Worm (Caenorhabditis elegans) whole organism, L4/young adult: ENCODE results near the gene C31H1.2.

Experiments
- W03F9.2 ChIP-seq: fragments of 150-350 bp; optimal IDR thresholded peaks from 2 replicates; lab custom pipeline; 2014; ENCODE audit warnings: missing biosample characterization, missing genetic modification characterization
- dao-5 ChIP-seq: sonication (generic microtip); optimal IDR thresholded peaks from 2 replicates; lab custom pipeline; 2016; ENCODE audit warnings: missing genotype, missing genetic modification characterization, moderate library complexity, missing compliant biosample characterization
- him-1 ChIP-seq: sonication (generic microtip); optimal IDR thresholded peaks from 2 replicates; lab custom pipeline; 2016; ENCODE audit warnings: missing genotype, missing genetic modification reagents, missing genetic modification characterization, missing compliant biosample characterization

ce11 chrIV:5758695-5759094 is 32.4 kb upstream of the C31H1.2 start:
- TF ChIP-seq W03F9.2 (no peak), him-1 (tag; lab: Kevin White, UChicago) (no peak), dao-5 (tag; lab: Kevin White, UChicago) (no peak)
